Worm (Caenorhabditis elegans) whole organism, L4 larva: ENCODE measurements around the gene spl-1.

Source experiments
- F10B5.3 ChIP-seq: sonication (generic microtip); optimal IDR thresholded peaks from 2 replicates; lab custom pipeline; 2016; ENCODE audit warnings: mild to moderate bottlenecking, missing genetic modification characterization, missing compliant biosample characterization
- F49E8.2 ChIP-seq: sonication (generic microtip); optimal IDR thresholded peaks from 2 replicates; lab custom pipeline; 2016; ENCODE audit warnings: missing compliant biosample characterization, mild to moderate bottlenecking, missing genetic modification characterization, borderline replicate concordance
- R02D3.7 ChIP-seq: fragments of 150-350 bp; sonication (generic microtip); optimal IDR thresholded peaks from 3 replicates; lab custom pipeline; 2014; ENCODE audit warnings: missing biosample characterization, missing genetic modification characterization
- T26A8.4 ChIP-seq: fragments of 200-800 bp; sonication (Bioruptor generic); IDR thresholded peaks from 2 replicates; pipeline ENCODE4 v1.3.6; 2022; ENCODE audit warnings: missing genetic modification characterization, missing compliant biosample characterization
- Y105C5A.15 ChIP-seq: fragments of 200-800 bp; sonication (Bioruptor generic); IDR thresholded peaks from 2 replicates; pipeline ENCODE4 v1.3.6; 2022; ENCODE audit warnings: missing genetic modification characterization, missing compliant biosample characterization
- Y48G9A.11 ChIP-seq: fragments of 200-800 bp; sonication (Bioruptor generic); IDR thresholded peaks from 2 replicates; pipeline ENCODE4 v1.3.6; 2022; ENCODE audit warnings: missing genetic modification reagents, missing genetic modification characterization, missing compliant biosample characterization
- ZK337.2 ChIP-seq: fragments of 200-800 bp; sonication (Bioruptor generic); IDR thresholded peaks from 2 replicates; pipeline ENCODE4 v1.3.6; 2022; ENCODE audit warnings: missing genetic modification reagents, missing genetic modification characterization, missing compliant biosample characterization
- attf-4 ChIP-seq: sonication (generic microtip); optimal IDR thresholded peaks from 3 replicates; lab custom pipeline; 2017; ENCODE audit warnings: missing biosample characterization, missing genetic modification characterization
- ceh-20 ChIP-seq: fragments of 200-800 bp; sonication (Bioruptor generic); IDR thresholded peaks from 2 replicates; pipeline ENCODE4 v1.3.6; 2022; ENCODE audit warnings: missing genetic modification reagents, missing genetic modification characterization, missing compliant biosample characterization
- ceh-28 ChIP-seq: fragments of 150-350 bp; optimal IDR thresholded peaks from 2 replicates; lab custom pipeline; 2014; ENCODE audit warnings: missing biosample characterization, missing genetic modification reagents, missing genetic modification characterization
- ceh-44 ChIP-seq: fragments of 200-800 bp; sonication (Bioruptor generic); IDR thresholded peaks from 2 replicates; pipeline ENCODE4 v1.3.6; 2022; ENCODE audit warnings: missing genetic modification reagents, missing genetic modification characterization, missing compliant biosample characterization
- ces-1 ChIP-seq: fragments of 150-350 bp; sonication (generic microtip); optimal IDR thresholded peaks from 4 replicates; lab custom pipeline; 2014; ENCODE audit warnings: missing biosample characterization, missing genetic modification reagents, missing genetic modification characterization
- cey-2 ChIP-seq: sonication (generic microtip); optimal IDR thresholded peaks from 3 replicates; lab custom pipeline; 2017; ENCODE audit warnings: missing genetic modification characterization, mild to moderate bottlenecking, missing compliant biosample characterization, antibody characterized with exemption, borderline replicate concordance; ENCODE audit not compliant: insufficient read depth
- daf-12 ChIP-seq: fragments of 150-350 bp; optimal IDR thresholded peaks from 2 replicates; lab custom pipeline; 2014; ENCODE audit warnings: missing biosample characterization, missing genetic modification reagents, missing genetic modification characterization
- daf-16 ChIP-seq, 3 experiments: sonication (generic microtip); optimal IDR thresholded peaks; 2 replicates each; lab custom pipeline; 2016 to 2017; ENCODE audit warnings: missing genetic modification characterization in 3 of 3, missing genetic modification reagents in 3 of 3, mild to moderate bottlenecking in 2 of 3, missing compliant biosample characterization in 2 of 3, missing biosample characterization in 1 of 3, moderate library complexity in 1 of 3
- daf-8 ChIP-seq: fragments of 200-800 bp; sonication (Bioruptor generic); IDR thresholded peaks from 2 replicates; pipeline ENCODE4 v1.3.6; 2022; ENCODE audit warnings: missing genetic modification characterization, missing compliant biosample characterization
- dmd-6 ChIP-seq: fragments of 200-800 bp; sonication (Bioruptor generic); IDR thresholded peaks from 2 replicates; pipeline ENCODE4 v1.3.6; 2022; ENCODE audit warnings: missing genetic modification reagents, missing genetic modification characterization, missing compliant biosample characterization
- dmd-9 ChIP-seq: fragments of 200-800 bp; sonication (Bioruptor generic); IDR thresholded peaks from 2 replicates; pipeline ENCODE4 v1.3.6; 2022; ENCODE audit warnings: missing genetic modification reagents, missing genetic modification characterization, missing compliant biosample characterization
- duxl-1 ChIP-seq: sonication (generic microtip); optimal IDR thresholded peaks from 2 replicates; lab custom pipeline; 2016; ENCODE audit warnings: mild to moderate bottlenecking, missing genetic modification characterization, moderate library complexity, missing compliant biosample characterization; ENCODE audit not compliant: poor library complexity
- dve-1 ChIP-seq: sonication (generic microtip); optimal IDR thresholded peaks from 2 replicates; lab custom pipeline; 2017; ENCODE audit warnings: antibody characterized with exemption, mild to moderate bottlenecking, missing genetic modification characterization, missing compliant biosample characterization; ENCODE audit not compliant: insufficient read depth
- egl-27 ChIP-seq: sonication (generic microtip); optimal IDR thresholded peaks from 3 replicates; lab custom pipeline; 2017; ENCODE audit warnings: missing biosample characterization, missing genetic modification reagents, missing genetic modification characterization
- hif-1 ChIP-seq, 2 experiments: sonication (generic microtip); optimal IDR thresholded peaks; 2 replicates each; lab custom pipeline; 2016 to 2017; ENCODE audit warnings: missing compliant biosample characterization in 2 of 2, missing genetic modification characterization in 2 of 2, missing genetic modification reagents in 2 of 2, missing genotype in 2 of 2, mild to moderate bottlenecking in 1 of 2
- hlh-11 ChIP-seq: fragments of 200-800 bp; sonication (Bioruptor generic); optimal IDR thresholded peaks from 2 replicates; lab custom pipeline; 2018; ENCODE audit warnings: mild to moderate bottlenecking, missing genetic modification characterization, missing compliant biosample characterization
- hmg-1.1 ChIP-seq: fragments of 200-800 bp; sonication (Bioruptor generic); IDR thresholded peaks from 2 replicates; pipeline ENCODE4 v1.3.6; 2022; ENCODE audit warnings: missing genetic modification reagents, missing genetic modification characterization, missing compliant biosample characterization
- jun-1 ChIP-seq: fragments of 150-350 bp; optimal IDR thresholded peaks from 2 replicates; lab custom pipeline; 2014; ENCODE audit warnings: missing biosample characterization, missing genetic modification reagents, missing genetic modification characterization
- lin-38 ChIP-seq: fragments of 200-800 bp; sonication (Bioruptor generic); IDR thresholded peaks from 2 replicates; pipeline ENCODE4 v1.3.6; 2022; ENCODE audit warnings: missing genetic modification reagents, missing genetic modification characterization, missing compliant biosample characterization
- lin-39 ChIP-seq: fragments of 150-350 bp; optimal IDR thresholded peaks from 2 replicates; lab custom pipeline; 2014; ENCODE audit warnings: missing biosample characterization, missing genetic modification reagents, missing genetic modification characterization
- lir-3 ChIP-seq: sonication (generic microtip); optimal IDR thresholded peaks from 2 replicates; lab custom pipeline; 2016; ENCODE audit warnings: mild to moderate bottlenecking, missing genetic modification characterization, missing compliant biosample characterization
- lsy-2 ChIP-seq, 2 experiments: fragments of 150-350 bp in 1 of 2; sonication (generic microtip) in 1 of 2; optimal IDR thresholded peaks; 2 replicates each; lab custom pipeline; 2014 to 2017; ENCODE audit warnings: missing biosample characterization in 2 of 2, missing genetic modification characterization in 2 of 2
- madf-5 ChIP-seq, 2 experiments: fragments of 200-800 bp; sonication (Bioruptor generic); IDR thresholded peaks; 2 replicates each; pipeline ENCODE4 v1.3.6; 2022; ENCODE audit warnings: missing compliant biosample characterization in 2 of 2, missing genetic modification characterization in 2 of 2
- mep-1 ChIP-seq: fragments of 150-350 bp; sonication (generic microtip); optimal IDR thresholded peaks from 3 replicates; lab custom pipeline; 2014; ENCODE audit warnings: missing biosample characterization, missing genetic modification characterization
- mxl-2 ChIP-seq: fragments of 200-800 bp; sonication (Bioruptor generic); conservative IDR thresholded peaks from 2 replicates; pipeline ENCODE4 v1.3.6; 2022; ENCODE audit warnings: missing genetic modification reagents, missing genetic modification characterization, missing compliant biosample characterization
- mxl-3 ChIP-seq: fragments of 200-800 bp; sonication (Bioruptor generic); optimal IDR thresholded peaks from 2 replicates; lab custom pipeline; 2018; ENCODE audit warnings: mild to moderate bottlenecking, missing genetic modification characterization, missing compliant biosample characterization
- nhr-102 ChIP-seq: sonication (generic microtip); optimal IDR thresholded peaks from 2 replicates; lab custom pipeline; 2016; ENCODE audit warnings: mild to moderate bottlenecking, missing genetic modification characterization, moderate library complexity, missing compliant biosample characterization
- nhr-11 ChIP-seq: fragments of 150-350 bp; optimal IDR thresholded peaks from 2 replicates; lab custom pipeline; 2014; ENCODE audit warnings: missing biosample characterization, missing genetic modification characterization
- nhr-25 ChIP-seq: sonication (generic microtip); optimal IDR thresholded peaks from 2 replicates; lab custom pipeline; 2017; ENCODE audit warnings: missing genetic modification characterization, mild to moderate bottlenecking, missing compliant biosample characterization, antibody characterized with exemption, moderate library complexity, borderline replicate concordance; ENCODE audit not compliant: insufficient read depth
- nhr-28 ChIP-seq: fragments of 150-350 bp; optimal IDR thresholded peaks from 2 replicates; lab custom pipeline; 2014; ENCODE audit warnings: missing biosample characterization, missing genetic modification characterization
- nhr-42 ChIP-seq: fragments of 200-800 bp; sonication (Bioruptor generic); IDR thresholded peaks from 2 replicates; pipeline ENCODE4 v1.3.6; 2022; ENCODE audit warnings: missing genetic modification characterization, missing compliant biosample characterization
- nhr-77 ChIP-seq: fragments of 150-350 bp; optimal IDR thresholded peaks from 2 replicates; lab custom pipeline; 2014; ENCODE audit warnings: missing biosample characterization, missing genetic modification characterization
- pha-4 ChIP-seq, 2 experiments: fragments of 150-350 bp in 1 of 2; fragments of 200-800 bp in 1 of 2; sonication (Bioruptor generic) in 1 of 2; IDR thresholded peaks in 1 of 2; optimal IDR thresholded peaks in 1 of 2; 2 replicates each; pipeline versions ENCODE4 v1.3.6 to Lab custom; 2014 to 2022; ENCODE audit warnings: missing genetic modification characterization in 2 of 2, missing genetic modification reagents in 2 of 2, missing biosample characterization in 1 of 2, missing compliant biosample characterization in 1 of 2
- pqm-1 ChIP-seq: sonication (generic microtip); optimal IDR thresholded peaks from 2 replicates; lab custom pipeline; 2017; ENCODE audit warnings: missing biosample characterization, missing genetic modification characterization
- rbr-2 ChIP-seq: sonication (generic microtip); optimal IDR thresholded peaks from 2 replicates; lab custom pipeline; 2016; ENCODE audit warnings: missing genotype, missing genetic modification characterization, missing compliant biosample characterization
- sdz-12 ChIP-seq: fragments of 200-800 bp; sonication (Bioruptor generic); optimal IDR thresholded peaks from 2 replicates; lab custom pipeline; 2018; ENCODE audit warnings: mild to moderate bottlenecking, missing genetic modification characterization, missing compliant biosample characterization
- skn-1 ChIP-seq: fragments of 150-350 bp; optimal IDR thresholded peaks from 2 replicates; lab custom pipeline; 2014; ENCODE audit warnings: missing biosample characterization, missing genetic modification characterization
- snpc-1.2 ChIP-seq: fragments of 200-800 bp; sonication (Bioruptor generic); IDR thresholded peaks from 2 replicates; pipeline ENCODE4 v1.3.6; 2022; ENCODE audit warnings: missing genetic modification reagents, missing genetic modification characterization, missing compliant biosample characterization
- spr-1 ChIP-seq: sonication (generic microtip); optimal IDR thresholded peaks from 2 replicates; lab custom pipeline; 2016; ENCODE audit warnings: mild to moderate bottlenecking, missing genetic modification characterization, missing compliant biosample characterization
- spr-3 ChIP-seq: fragments of 200-800 bp; sonication (Bioruptor generic); optimal IDR thresholded peaks from 2 replicates; lab custom pipeline; 2018; ENCODE audit warnings: mild to moderate bottlenecking, missing genetic modification characterization, missing compliant biosample characterization
- tag-97 ChIP-seq: fragments of 200-800 bp; sonication (Bioruptor generic); IDR thresholded peaks from 2 replicates; pipeline ENCODE4 v1.3.6; 2022; ENCODE audit warnings: missing genetic modification characterization, missing compliant biosample characterization
- zip-2 ChIP-seq: fragments of 150-350 bp; optimal IDR thresholded peaks from 2 replicates; lab custom pipeline; 2014; ENCODE audit warnings: missing biosample characterization, missing genetic modification characterization

Gene spl-1

DNA sequence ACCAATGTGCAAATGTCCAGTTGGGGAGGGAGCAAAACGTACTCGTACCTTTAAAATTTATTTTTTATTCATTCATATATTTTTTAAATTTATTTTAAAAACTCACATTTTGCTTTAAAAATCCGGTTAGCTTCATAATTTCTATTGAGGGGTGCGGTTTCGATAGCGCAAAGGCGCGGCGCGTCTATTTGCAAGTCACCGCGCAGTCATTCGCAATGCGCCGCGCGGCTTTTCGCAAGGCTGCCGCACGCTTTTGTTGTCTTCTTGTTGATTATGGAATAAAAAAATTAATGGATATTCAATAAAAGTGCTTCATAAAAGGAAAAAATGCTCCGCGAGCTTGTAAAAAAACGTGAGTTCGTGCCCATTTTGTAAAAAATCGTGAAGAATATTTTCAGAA is 7.3 kb upstream of the spl-1 start, which contains the start of the genes ears-2 and uncp-18 (continued):
- TF ChIP-seq attf-4 (tag; lab: Kevin White, UChicago) = no peak
- TF ChIP-seq madf-5 (GFP tag; IDR thresholded peaks at IDR 0.05; lab: Robert Waterston, UW) = no peak
- TF ChIP-seq spr-1 (tag; lab: Kevin White, UChicago) = peak; percentile 90
- peak; percentile 79 for TF ChIP-seq nhr-42 (GFP tag; lab: Robert Waterston, UW)
- peak; percentile 71 for TF ChIP-seq dmd-6 (GFP tag; lab: Robert Waterston, UW)
- peak; percentile 96 for TF ChIP-seq sdz-12
- TF ChIP-seq jun-1 (tag; lab: Kevin White, UChicago) = no peak
- peak; percentile 74 for TF ChIP-seq nhr-77
- peak; percentile 89 for TF ChIP-seq ceh-44 (GFP tag; lab: Robert Waterston, UW)
- TF ChIP-seq spr-3 = peak; percentile 81
- peak; percentile 94 for TF ChIP-seq duxl-1 (tag; lab: Kevin White, UChicago)
- TF ChIP-seq Y48G9A.11 (GFP tag; lab: Robert Waterston, UW) = peak; percentile 49; the same call in 1 of the 2 replicates
- peak; percentile 87 for TF ChIP-seq dmd-9
- TF ChIP-seq hlh-11 = peak; percentile 83
- TF ChIP-seq skn-1 (tag; lab: Kevin White, UChicago) = no peak
- peak; percentile 43 to 89 for TF ChIP-seq daf-16 (GFP tag; optimal IDR thresholded peaks at IDR 0.05; lab: Kevin White, UChicago)
- peak; percentile 79 for TF ChIP-seq daf-16 (tag; optimal IDR thresholded peaks at IDR 0.05; lab: Kevin White, UChicago)
- TF ChIP-seq egl-27 (tag; lab: Kevin White, UChicago) = no peak
- peak; percentile 98 for TF ChIP-seq mep-1
- TF ChIP-seq lir-3 (tag; lab: Kevin White, UChicago) = peak; percentile 48
- TF ChIP-seq pqm-1 = peak; percentile 54
- TF ChIP-seq nhr-102 (tag; lab: Kevin White, UChicago) = peak; percentile 85
- TF ChIP-seq lsy-2 (tag; optimal IDR thresholded peaks at IDR 0.05; lab: Kevin White, UChicago) = peak; percentile 84 to 95
- TF ChIP-seq zip-2 (tag; lab: Kevin White, UChicago) = peak; percentile 38
- TF ChIP-seq hmg-1.1 (GFP tag; lab: Robert Waterston, UW) = peak; percentile 95
- no peak for TF ChIP-seq cey-2 (tag; lab: Kevin White, UChicago)
- no peak for TF ChIP-seq daf-8 (GFP tag; lab: Robert Waterston, UW)
- TF ChIP-seq lin-39 (tag; lab: Kevin White, UChicago) = no peak
- no peak for TF ChIP-seq mxl-2
- TF ChIP-seq nhr-25 (tag; lab: Kevin White, UChicago) = peak; percentile 69
- peak; percentile 90 for TF ChIP-seq pha-4 (GFP tag; IDR thresholded peaks at IDR 0.05; lab: Robert Waterston, UW)
- TF ChIP-seq pha-4 (tag; optimal IDR thresholded peaks at IDR 0.05; lab: Kevin White, UChicago) = no peak
- peak; percentile 80 for TF ChIP-seq ZK337.2 (GFP tag; lab: Robert Waterston, UW)
- TF ChIP-seq Y105C5A.15 (GFP tag; lab: Robert Waterston, UW) = peak; percentile 89
- TF ChIP-seq ceh-20 (GFP tag; lab: Robert Waterston, UW) = peak; percentile 85
- peak; percentile 75 for TF ChIP-seq snpc-1.2 (GFP tag; lab: Robert Waterston, UW)
- peak; percentile 1 to 92 for TF ChIP-seq hif-1 (tag; optimal IDR thresholded peaks at IDR 0.05; lab: Kevin White, UChicago)
- peak; percentile 55 for TF ChIP-seq F49E8.2 (tag; lab: Kevin White, UChicago)
- TF ChIP-seq nhr-11 (tag; lab: Kevin White, UChicago) = no peak
- TF ChIP-seq daf-12 (tag; lab: Kevin White, UChicago) = no peak
- peak; percentile 63 for TF ChIP-seq nhr-28
- peak; percentile 55 for TF ChIP-seq F10B5.3
- TF ChIP-seq T26A8.4 (GFP tag; lab: Robert Waterston, UW) = peak; percentile 90
- TF ChIP-seq ces-1 = peak; percentile 53
- no peak for TF ChIP-seq ceh-28 (tag; lab: Kevin White, UChicago)
- TF ChIP-seq tag-97 (GFP tag; lab: Robert Waterston, UW) = no peak
- peak; percentile 96 for TF ChIP-seq dve-1 (tag; lab: Kevin White, UChicago)
- TF ChIP-seq rbr-2 = peak; percentile 91
- peak; percentile 84 for TF ChIP-seq mxl-3 (GFP tag; lab: Kevin White, UChicago)
- TF ChIP-seq R02D3.7 (tag; lab: Kevin White, UChicago) = peak; percentile 55
- TF ChIP-seq lin-38 (GFP tag; lab: Robert Waterston, UW) = peak; percentile 90
